Worm (Caenorhabditis elegans) whole organism, L4 larva: Measurements from ENCODE around the gene clec-24.

Source experiments
- dve-1 ChIP-seq: sonication (generic microtip); optimal IDR thresholded peaks from 2 replicates; lab custom pipeline; 2017; ENCODE audit warnings: antibody characterized with exemption, mild to moderate bottlenecking, missing genetic modification characterization, missing compliant biosample characterization; ENCODE audit not compliant: insufficient read depth
- lin-15B ChIP-seq: fragments of 150-350 bp; sonication (generic microtip); optimal IDR thresholded peaks from 3 replicates; lab custom pipeline; 2014; ENCODE audit warnings: missing biosample characterization, missing genetic modification characterization
- lin-39 ChIP-seq: fragments of 150-350 bp; optimal IDR thresholded peaks from 2 replicates; lab custom pipeline; 2014; ENCODE audit warnings: missing biosample characterization, missing genetic modification reagents, missing genetic modification characterization
- spr-3 ChIP-seq: fragments of 200-800 bp; sonication (Bioruptor generic); optimal IDR thresholded peaks from 2 replicates; lab custom pipeline; 2018; ENCODE audit warnings: mild to moderate bottlenecking, missing genetic modification characterization, missing compliant biosample characterization

DNA sequence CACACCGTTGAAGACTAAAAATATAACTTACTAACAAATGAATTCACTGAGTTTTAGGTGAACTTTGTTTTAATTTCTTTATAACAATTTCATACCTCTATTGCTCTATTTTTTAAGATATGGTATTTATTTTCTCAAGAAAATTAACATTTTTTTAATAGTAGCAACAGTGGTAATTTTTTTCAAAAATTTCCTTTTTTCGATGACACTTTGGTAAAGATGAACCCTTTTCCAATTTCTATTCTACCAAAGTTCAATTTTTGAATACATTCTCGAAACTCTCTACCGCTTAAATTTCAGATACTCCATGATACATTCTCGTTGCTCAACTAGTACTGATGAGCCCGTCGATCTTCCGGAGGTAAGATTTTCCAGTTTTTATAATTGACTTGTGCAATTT, 50.1 kb downstream of the clec-24 start, which contains the start of gene nhr-116:
- TF ChIP-seq dve-1 (tag; lab: Kevin White, UChicago) (no peak), lin-15B (tag; lab: Kevin White, UChicago) (no peak), spr-3 (no peak), lin-39 (tag; lab: Kevin White, UChicago) (no peak)
